Fruit fly (Drosophila melanogaster) whole organism, embryonic: ENCODE data around the gene CG2256.

Experiments
- CG10209 ChIP-seq: fragments of 200-800 bp; sonication (Bioruptor generic); optimal IDR thresholded peaks from 3 replicates; lab custom pipeline; 2017; ENCODE audit warnings: missing biosample characterization, mild to moderate bottlenecking, missing genetic modification characterization, missing genetic modification reagents
- CG10267 ChIP-seq: fragments of 200-800 bp; sonication (Bioruptor generic); optimal IDR thresholded peaks from 2 replicates; lab custom pipeline; 2018; ENCODE audit warnings: missing biosample characterization, mild to moderate bottlenecking, missing genetic modification characterization, moderate library complexity
- CG11456 ChIP-seq: fragments of 200-800 bp; sonication (Bioruptor generic); IDR thresholded peaks from 3 replicates; pipeline ENCODE4 v1.3.6; 2022; ENCODE audit warnings: missing biosample characterization, missing genetic modification characterization
- CG11696 ChIP-seq: fragments of 200-800 bp; sonication (Bioruptor generic); IDR thresholded peaks from 2 replicates; pipeline ENCODE4 v1.3.6; 2022; ENCODE audit warnings: missing biosample characterization, missing genetic modification characterization
- CG12299 ChIP-seq: fragments of 200-800 bp; sonication (Bioruptor generic); optimal IDR thresholded peaks from 2 replicates; lab custom pipeline; 2018; ENCODE audit warnings: missing biosample characterization, mild to moderate bottlenecking, missing genetic modification characterization
- CG12659 ChIP-seq: fragments of 200-800 bp; sonication (Bioruptor generic); optimal IDR thresholded peaks from 3 replicates; lab custom pipeline; 2017; ENCODE audit warnings: mild to moderate bottlenecking, missing biosample characterization, missing genetic modification reagents, missing genetic modification characterization
- CG14441 ChIP-seq: fragments of 200-800 bp; sonication (Bioruptor generic); IDR thresholded peaks from 2 replicates; pipeline ENCODE4 v1.3.6; 2022; ENCODE audit warnings: missing biosample characterization, missing genetic modification characterization
- CG16779 ChIP-seq: fragments of 200-800 bp; sonication (Bioruptor generic); IDR thresholded peaks from 2 replicates; pipeline ENCODE4 v1.3.6; 2022; ENCODE audit warnings: missing biosample characterization, missing genetic modification characterization
- CG17385 ChIP-seq: fragments of 200-800 bp; sonication (Bioruptor generic); optimal IDR thresholded peaks from 3 replicates; lab custom pipeline; 2018; ENCODE audit warnings: missing biosample characterization, mild to moderate bottlenecking, missing genetic modification characterization
- CG2129 ChIP-seq: fragments of 200-800 bp; sonication (Bioruptor generic); IDR thresholded peaks from 2 replicates; pipeline ENCODE4 v1.3.6; 2022; ENCODE audit warnings: missing biosample characterization, missing genetic modification characterization; ENCODE audit not compliant: partially characterized antibody
- CG34376 ChIP-seq: fragments of 200-800 bp; sonication (Bioruptor generic); optimal IDR thresholded peaks from 2 replicates; lab custom pipeline; 2018; ENCODE audit warnings: missing biosample characterization, mild to moderate bottlenecking, missing genetic modification characterization
- CG42726 ChIP-seq: fragments of 200-800 bp; sonication (Bioruptor generic); IDR thresholded peaks from 2 replicates; pipeline ENCODE4 v1.3.6; 2022; ENCODE audit warnings: missing biosample characterization, missing genetic modification characterization; ENCODE audit not compliant: partially characterized antibody
- CG4282 ChIP-seq: fragments of 200-800 bp; sonication (Bioruptor generic); optimal IDR thresholded peaks from 2 replicates; lab custom pipeline; 2016; ENCODE audit warnings: missing biosample characterization, missing genetic modification characterization
- CG4360 ChIP-seq: fragments of 200-800 bp; sonication (Bioruptor generic); IDR thresholded peaks from 2 replicates; pipeline ENCODE4 v1.3.6; 2022; ENCODE audit warnings: missing biosample characterization, missing genetic modification characterization
- CG4404 ChIP-seq: fragments of 200-800 bp; sonication (Bioruptor generic); IDR thresholded peaks from 2 replicates; pipeline ENCODE4 v1.3.6; 2022; ENCODE audit warnings: missing biosample characterization, missing genetic modification characterization
- CG5953 ChIP-seq: fragments of 200-800 bp; sonication (Bioruptor generic); IDR thresholded peaks from 2 replicates; pipeline ENCODE4 v1.3.6; 2022; ENCODE audit warnings: missing biosample characterization, missing genetic modification characterization
- CG6254 ChIP-seq: fragments of 200-800 bp; sonication (Bioruptor generic); optimal IDR thresholded peaks from 3 replicates; lab custom pipeline; 2017; ENCODE audit warnings: mild to moderate bottlenecking, missing biosample characterization, missing genetic modification reagents, missing genetic modification characterization
- CG7963 ChIP-seq: fragments of 200-800 bp; sonication (Bioruptor generic); IDR thresholded peaks from 3 replicates; pipeline ENCODE4 v1.3.6; 2022; ENCODE audit warnings: missing biosample characterization, missing genetic modification characterization; ENCODE audit not compliant: partially characterized antibody
- CG7987 ChIP-seq: fragments of 200-800 bp; sonication (Bioruptor generic); optimal IDR thresholded peaks from 2 replicates; lab custom pipeline; 2018; ENCODE audit warnings: missing biosample characterization, mild to moderate bottlenecking, missing genetic modification characterization, moderate library complexity
- CG9609 ChIP-seq: fragments of 200-800 bp; sonication (Bioruptor generic); optimal IDR thresholded peaks from 3 replicates; lab custom pipeline; 2016; ENCODE audit warnings: missing biosample characterization, missing genetic modification characterization
- Drgx ChIP-seq: fragments of 200-800 bp; sonication (Bioruptor generic); IDR thresholded peaks from 2 replicates; pipeline ENCODE4 v1.3.6; 2022; ENCODE audit warnings: missing biosample characterization, missing genetic modification characterization
- HmgZ ChIP-seq: fragments of 200-800 bp; sonication (Bioruptor generic); optimal IDR thresholded peaks from 2 replicates; lab custom pipeline; 2018; ENCODE audit warnings: missing biosample characterization, mild to moderate bottlenecking, missing genetic modification characterization
- Jarid2 ChIP-seq: fragments of 200-800 bp; sonication (Bioruptor generic); optimal IDR thresholded peaks from 3 replicates; lab custom pipeline; 2017; ENCODE audit warnings: mild to moderate bottlenecking, missing biosample characterization, missing genetic modification reagents, missing genetic modification characterization
- Med ChIP-seq: fragments of 200-800 bp; sonication (Bioruptor generic); peaks from one replicate; lab custom pipeline; 2016; ENCODE audit warnings: missing biosample characterization, missing genetic modification characterization, mild to moderate bottlenecking, inconsistent platforms, moderate library complexity
- NFAT ChIP-seq: fragments of 200-800 bp; sonication (Bioruptor generic); IDR thresholded peaks from 2 replicates; pipeline ENCODE4 v1.3.6; 2022; ENCODE audit warnings: missing biosample characterization, missing genetic modification characterization
- PHDP ChIP-seq: fragments of 200-800 bp; sonication (Bioruptor generic); optimal IDR thresholded peaks from 3 replicates; lab custom pipeline; 2018; ENCODE audit warnings: missing biosample characterization, mild to moderate bottlenecking, missing genetic modification characterization, moderate library complexity
- amos ChIP-seq: fragments of 200-800 bp; sonication (Bioruptor generic); IDR thresholded peaks from 2 replicates; pipeline ENCODE4 v1.3.6; 2022; ENCODE audit warnings: missing biosample characterization, missing genetic modification characterization; ENCODE audit not compliant: partially characterized antibody
- az2 ChIP-seq: fragments of 200-800 bp; sonication (Bioruptor generic); optimal IDR thresholded peaks from 3 replicates; lab custom pipeline; 2016; ENCODE audit warnings: missing biosample characterization, missing genetic modification characterization
- br ChIP-seq: fragments of >200 bp; optimal IDR thresholded peaks from 2 replicates; lab custom pipeline; 2017
- cad ChIP-seq: fragments of >200 bp; optimal IDR thresholded peaks from 2 replicates; lab custom pipeline; 2017; ENCODE audit warnings: missing biosample characterization, missing genetic modification characterization
- chinmo ChIP-seq: fragments of 200-800 bp; sonication (Bioruptor generic); IDR thresholded peaks from 4 replicates; pipeline ENCODE4 v1.3.6; 2022; ENCODE audit warnings: missing biosample characterization, missing genetic modification characterization; ENCODE audit not compliant: partially characterized antibody
- dimm ChIP-seq: fragments of 200-800 bp; sonication (Bioruptor generic); IDR thresholded peaks from 2 replicates; pipeline ENCODE4 v1.3.6; 2022; ENCODE audit warnings: missing biosample characterization, missing genetic modification characterization
- ewg ChIP-seq: fragments of 200-800 bp; sonication (Bioruptor generic); optimal IDR thresholded peaks from 3 replicates; lab custom pipeline; 2017; ENCODE audit warnings: mild to moderate bottlenecking, missing biosample characterization, missing genetic modification reagents, missing genetic modification characterization
- exex ChIP-seq: fragments of 200-800 bp; sonication (Bioruptor generic); optimal IDR thresholded peaks from 4 replicates; lab custom pipeline; 2018; ENCODE audit warnings: missing biosample characterization, mild to moderate bottlenecking, missing genetic modification characterization, moderate library complexity
- fd3F ChIP-seq: fragments of 200-800 bp; sonication (Bioruptor generic); optimal IDR thresholded peaks from 2 replicates; lab custom pipeline; 2018; ENCODE audit warnings: missing biosample characterization, mild to moderate bottlenecking, missing genetic modification characterization, moderate library complexity
- gcm2 ChIP-seq: fragments of 200-800 bp; sonication (Bioruptor generic); optimal IDR thresholded peaks from 2 replicates; lab custom pipeline; 2016; ENCODE audit warnings: missing biosample characterization, missing genetic modification characterization
- grau ChIP-seq: fragments of 200-800 bp; optimal IDR thresholded peaks from 3 replicates; lab custom pipeline; 2019; ENCODE audit warnings: missing biosample characterization, mild to moderate bottlenecking, missing genetic modification characterization, moderate library complexity
- pho ChIP-seq: fragments of 200-800 bp; sonication (Bioruptor generic); optimal IDR thresholded peaks from 2 replicates; lab custom pipeline; 2016; ENCODE audit warnings: missing biosample characterization, missing genetic modification characterization
- phol ChIP-seq: fragments of 200-800 bp; sonication (Bioruptor generic); optimal IDR thresholded peaks from 3 replicates; lab custom pipeline; 2018; ENCODE audit warnings: missing biosample characterization, mild to moderate bottlenecking, missing genetic modification characterization, moderate library complexity
- pzg ChIP-seq: fragments of 200-800 bp; sonication (Bioruptor generic); optimal IDR thresholded peaks from 3 replicates; lab custom pipeline; 2018; ENCODE audit warnings: missing biosample characterization, mild to moderate bottlenecking, missing genetic modification characterization, moderate library complexity
- salm ChIP-seq: fragments of 200-800 bp; sonication (Bioruptor generic); optimal IDR thresholded peaks from 2 replicates; lab custom pipeline; 2018; ENCODE audit warnings: missing biosample characterization, mild to moderate bottlenecking, missing genetic modification characterization
- scrt ChIP-seq: fragments of 200-800 bp; sonication (Bioruptor generic); optimal IDR thresholded peaks from 2 replicates; lab custom pipeline; 2018; ENCODE audit warnings: missing biosample characterization, mild to moderate bottlenecking, missing genetic modification characterization, moderate library complexity
- sd ChIP-seq: fragments of 200-800 bp; sonication (Bioruptor generic); optimal IDR thresholded peaks from 3 replicates; lab custom pipeline; 2018; ENCODE audit warnings: missing biosample characterization, mild to moderate bottlenecking, missing genetic modification characterization, moderate library complexity
- seq ChIP-seq: fragments of 200-800 bp; sonication (Bioruptor generic); IDR thresholded peaks from 2 replicates; pipeline ENCODE4 v1.3.6; 2022; ENCODE audit warnings: missing biosample characterization, missing genetic modification characterization
- sna ChIP-seq: fragments of 200-800 bp; sonication (Bioruptor generic); IDR thresholded peaks from 2 replicates; pipeline ENCODE4 v1.3.6; 2022; ENCODE audit warnings: missing biosample characterization, missing genetic modification characterization; ENCODE audit not compliant: partially characterized antibody
- stwl ChIP-seq: fragments of 200-800 bp; sonication (Bioruptor generic); optimal IDR thresholded peaks from 3 replicates; lab custom pipeline; 2018; ENCODE audit warnings: missing biosample characterization, mild to moderate bottlenecking, missing genetic modification characterization, moderate library complexity
- trem ChIP-seq: fragments of 200-800 bp; optimal IDR thresholded peaks from 3 replicates; lab custom pipeline; 2019; ENCODE audit warnings: missing biosample characterization, mild to moderate bottlenecking, missing genetic modification characterization, moderate library complexity
- zen2 ChIP-seq: fragments of 200-800 bp; sonication (Bioruptor generic); IDR thresholded peaks from 3 replicates; pipeline ENCODE4 v1.3.6; 2022; ENCODE audit warnings: missing biosample characterization, missing genetic modification characterization; ENCODE audit not compliant: partially characterized antibody

The CG2256 gene

dm6 chrX:8100026-8100825, 13.2 kb upstream of the CG2256 start (continued):
- TF ChIP-seq HmgZ (tag; lab: Kevin White, UChicago) (peak; percentile 75), Jarid2 (peak; percentile 41), CG16779 (GFP tag; lab: Robert Waterston, UW) (no peak), CG4282 (GFP tag; lab: Kevin White, UChicago) (no peak), sna (no peak), CG4404 (GFP tag; lab: Robert Waterston, UW) (peak; percentile 43; the same call in 1 of the 2 replicates), ewg (GFP tag; lab: Kevin White, UChicago) (peak; percentile 95), CG34376 (GFP tag; lab: Kevin White, UChicago) (peak; percentile 67), Drgx (GFP tag; lab: Robert Waterston, UW) (peak; percentile 91), trem (tag; lab: Kevin White, UChicago) (peak; percentile 50), fd3F (peak; percentile 74), gcm2 (peak; percentile 4), CG42726 (no peak), CG11696 (GFP tag; lab: Robert Waterston, UW) (peak; percentile 85), CG5953 (GFP tag; lab: Robert Waterston, UW) (peak; percentile 74), CG14441 (GFP tag; lab: Robert Waterston, UW) (peak; percentile 83), br (lab: Kevin White, UChicago) (no peak), CG12659 (GFP tag; lab: Kevin White, UChicago) (peak; percentile 87), dimm (GFP tag; lab: Robert Waterston, UW) (0 out of 2 replicates have a peak, but pooled peaks have one; percentile 48), CG4360 (GFP tag; lab: Robert Waterston, UW) (no peak), sd (tag; lab: Kevin White, UChicago) (peak; percentile 39), amos (no peak), CG7963 (no peak), pho (GFP tag; lab: Kevin White, UChicago) (peak; percentile 28), stwl (no peak), scrt (GFP tag; lab: Kevin White, UChicago) (peak; percentile 86), PHDP (peak; percentile 85), salm (tag; lab: Kevin White, UChicago) (peak; percentile 67), pzg (no peak), chinmo (GFP tag; lab: Robert Waterston, UW) (no peak), CG6254 (GFP tag; lab: Kevin White, UChicago) (peak; percentile 64), CG12299 (tag; lab: Kevin White, UChicago) (peak; percentile 74), Med (GFP tag; lab: Kevin White, UChicago) (peak; percentile 89), CG11456 (GFP tag; lab: Robert Waterston, UW) (peak; percentile 85), CG10267 (tag; lab: Kevin White, UChicago) (peak; percentile 74), phol (tag; lab: Kevin White, UChicago) (peak; percentile 81), CG2129 (GFP tag; lab: Robert Waterston, UW) (no peak), NFAT (peak; percentile 64), CG9609 (GFP tag; lab: Kevin White, UChicago) (peak; percentile 13), CG7987 (GFP tag; lab: Kevin White, UChicago) (peak; percentile 59), cad (no peak), az2 (GFP tag; lab: Kevin White, UChicago) (peak; percentile 83), zen2 (GFP tag; lab: Robert Waterston, UW) (no peak), grau (tag; lab: Kevin White, UChicago) (peak; percentile 83), CG10209 (GFP tag; lab: Kevin White, UChicago) (peak; percentile 74), seq (peak; percentile 86), CG17385 (GFP tag; lab: Kevin White, UChicago) (peak; percentile 82), exex (tag; lab: Kevin White, UChicago) (peak; percentile 48)
